Fruit fly (Drosophila melanogaster): Measurements from ENCODE around the gene GstO1.

GstO1 gene

dm6 chr3L:8480944-8481343, 43.7 kb downstream of the GstO1 start:
- no peak for TF ChIP-seq tj (GFP tag; optimal IDR thresholded peaks at IDR 0.05)
- TF ChIP-seq bab1 (GFP tag; optimal IDR thresholded peaks at IDR 0.05), result no peak
- no peak for TF ChIP-seq Mnt (GFP tag; optimal IDR thresholded peaks at IDR 0.05)
- no peak for TF ChIP-seq CG7045 (GFP tag; optimal IDR thresholded peaks at IDR 0.05)
- no peak for TF ChIP-seq cnc (optimal IDR thresholded peaks at IDR 0.05)
- TF ChIP-seq CG33017 (tag; optimal IDR thresholded peaks at IDR 0.05), result no peak
- no peak for TF ChIP-seq CG12768 (GFP tag; optimal IDR thresholded peaks at IDR 0.05)
